Worm (Caenorhabditis elegans) whole organism, late embryonic: Measurements from ENCODE around the gene gcy-36.

ENCODE experiments used
- C38D4.7 ChIP-seq: fragments of 200-800 bp; sonication (Bioruptor generic); optimal IDR thresholded peaks from 2 replicates; lab custom pipeline; 2018; ENCODE audit warnings: mild to moderate bottlenecking, missing genetic modification characterization, moderate library complexity, missing compliant biosample characterization
- K09A11.1 ChIP-seq: sonication (generic microtip); optimal IDR thresholded peaks from 2 replicates; lab custom pipeline; 2017; ENCODE audit warnings: antibody characterized with exemption, mild to moderate bottlenecking, missing genetic modification characterization, missing compliant biosample characterization; ENCODE audit not compliant: insufficient read depth
- ama-1 ChIP-seq: fragments of 150-350 bp; optimal IDR thresholded peaks from 2 replicates; lab custom pipeline; 2014
- ceh-14 ChIP-seq: sonication (generic microtip); optimal IDR thresholded peaks from 2 replicates; lab custom pipeline; 2016; ENCODE audit warnings: missing genotype, missing genetic modification characterization, missing compliant biosample characterization
- ceh-18 ChIP-seq: sonication (generic microtip); optimal IDR thresholded peaks from 2 replicates; lab custom pipeline; 2016; ENCODE audit warnings: missing genetic modification characterization, missing compliant biosample characterization
- ceh-2 ChIP-seq: sonication (generic microtip); optimal IDR thresholded peaks from 2 replicates; lab custom pipeline; 2016; ENCODE audit warnings: missing genotype, missing genetic modification characterization, missing compliant biosample characterization
- ceh-31 ChIP-seq: sonication (generic microtip); optimal IDR thresholded peaks from 2 replicates; lab custom pipeline; 2016; ENCODE audit warnings: missing genetic modification characterization, missing compliant biosample characterization
- ceh-45 ChIP-seq: fragments of 200-800 bp; sonication (Bioruptor generic); IDR thresholded peaks from 2 replicates; pipeline ENCODE4 v1.3.6; 2022; ENCODE audit warnings: missing genetic modification reagents, missing genetic modification characterization, missing compliant biosample characterization
- elt-2 ChIP-seq: sonication (generic microtip); optimal IDR thresholded peaks from 2 replicates; lab custom pipeline; 2016; ENCODE audit warnings: missing genetic modification reagents, missing genetic modification characterization, missing compliant biosample characterization
- elt-4 ChIP-seq: sonication (generic microtip); optimal IDR thresholded peaks from 2 replicates; lab custom pipeline; 2016; ENCODE audit warnings: missing genetic modification characterization, missing compliant biosample characterization
- ets-4 ChIP-seq: sonication (generic microtip); optimal IDR thresholded peaks from 2 replicates; lab custom pipeline; 2016; ENCODE audit warnings: missing genetic modification characterization, missing compliant biosample characterization
- eyg-1 ChIP-seq: sonication (generic microtip); optimal IDR thresholded peaks from 2 replicates; lab custom pipeline; 2016; ENCODE audit warnings: missing genotype, missing genetic modification characterization, missing compliant biosample characterization
- gmeb-2 ChIP-seq: sonication (generic microtip); optimal IDR thresholded peaks from 2 replicates; lab custom pipeline; 2016; ENCODE audit warnings: missing genetic modification characterization, inconsistent platforms, missing compliant biosample characterization
- hlh-15 ChIP-seq: sonication (generic microtip); optimal IDR thresholded peaks from 2 replicates; lab custom pipeline; 2016; ENCODE audit warnings: missing genetic modification characterization, missing compliant biosample characterization
- hlh-6 ChIP-seq: sonication (generic microtip); optimal IDR thresholded peaks from 2 replicates; lab custom pipeline; 2016; ENCODE audit warnings: missing genotype, missing genetic modification characterization, missing compliant biosample characterization
- hlh-8 ChIP-seq: sonication (generic microtip); optimal IDR thresholded peaks from 2 replicates; lab custom pipeline; 2016; ENCODE audit warnings: missing genotype, missing genetic modification characterization, missing compliant biosample characterization
- lim-6 ChIP-seq: sonication (generic microtip); optimal IDR thresholded peaks from 2 replicates; lab custom pipeline; 2016; ENCODE audit warnings: missing genetic modification characterization, missing compliant biosample characterization
- madf-2 ChIP-seq: sonication (generic microtip); optimal IDR thresholded peaks from 2 replicates; lab custom pipeline; 2017; ENCODE audit warnings: missing genetic modification characterization, missing compliant biosample characterization
- nhr-11 ChIP-seq: fragments of 150-350 bp; optimal IDR thresholded peaks from 2 replicates; lab custom pipeline; 2014; ENCODE audit warnings: missing biosample characterization, missing genetic modification characterization
- nhr-232 ChIP-seq: sonication (generic microtip); optimal IDR thresholded peaks from 2 replicates; lab custom pipeline; 2016; ENCODE audit warnings: missing genetic modification characterization, missing compliant biosample characterization
- npax-4 ChIP-seq: sonication (generic microtip); optimal IDR thresholded peaks from 2 replicates; lab custom pipeline; 2016; ENCODE audit warnings: missing genetic modification characterization, missing compliant biosample characterization
- pag-3 ChIP-seq: sonication (generic microtip); optimal IDR thresholded peaks from 2 replicates; lab custom pipeline; 2016; ENCODE audit warnings: missing compliant biosample characterization, missing genetic modification characterization, borderline replicate concordance
- pat-9 ChIP-seq: fragments of 200-800 bp; sonication (Bioruptor generic); optimal IDR thresholded peaks from 2 replicates; lab custom pipeline; 2018; ENCODE audit warnings: mild to moderate bottlenecking, missing genetic modification characterization, moderate library complexity, missing compliant biosample characterization
- pha-2 ChIP-seq: sonication (generic microtip); optimal IDR thresholded peaks from 2 replicates; lab custom pipeline; 2017; ENCODE audit warnings: mild to moderate bottlenecking, missing genetic modification characterization, missing compliant biosample characterization
- sox-4 ChIP-seq: sonication (generic microtip); optimal IDR thresholded peaks from 2 replicates; lab custom pipeline; 2017; ENCODE audit warnings: mild to moderate bottlenecking, missing genetic modification characterization, inconsistent platforms, missing compliant biosample characterization
- syd-9 ChIP-seq: sonication (generic microtip); optimal IDR thresholded peaks from 2 replicates; lab custom pipeline; 2016; ENCODE audit warnings: mild to moderate bottlenecking, missing genetic modification characterization, moderate library complexity, missing compliant biosample characterization
- tbx-7 ChIP-seq: sonication (generic microtip); optimal IDR thresholded peaks from 2 replicates; lab custom pipeline; 2016; ENCODE audit warnings: missing genotype, missing genetic modification characterization, missing compliant biosample characterization
- unc-3 ChIP-seq, 2 experiments: fragments of 200-800 bp in 1 of 2; sonication (Bioruptor generic) in 1 of 2; sonication (generic microtip) in 1 of 2; conservative IDR thresholded peaks in 1 of 2; optimal IDR thresholded peaks in 1 of 2; 2 replicates each; pipeline versions ENCODE4 v1.3.6 to Lab custom; 2016 to 2022; ENCODE audit warnings: missing compliant biosample characterization in 2 of 2, missing genetic modification characterization in 2 of 2, missing genetic modification reagents in 1 of 2
- unc-42 ChIP-seq: sonication (generic microtip); optimal IDR thresholded peaks from 2 replicates; lab custom pipeline; 2016; ENCODE audit warnings: missing genotype, missing genetic modification characterization, missing compliant biosample characterization
- unc-86 ChIP-seq: sonication (generic microtip); optimal IDR thresholded peaks from 2 replicates; lab custom pipeline; 2016; ENCODE audit warnings: missing genetic modification characterization, missing compliant biosample characterization
- zip-5 ChIP-seq: sonication (generic microtip); optimal IDR thresholded peaks from 2 replicates; lab custom pipeline; 2016; ENCODE audit warnings: missing genetic modification characterization, missing compliant biosample characterization

gcy-36 gene

DNA sequence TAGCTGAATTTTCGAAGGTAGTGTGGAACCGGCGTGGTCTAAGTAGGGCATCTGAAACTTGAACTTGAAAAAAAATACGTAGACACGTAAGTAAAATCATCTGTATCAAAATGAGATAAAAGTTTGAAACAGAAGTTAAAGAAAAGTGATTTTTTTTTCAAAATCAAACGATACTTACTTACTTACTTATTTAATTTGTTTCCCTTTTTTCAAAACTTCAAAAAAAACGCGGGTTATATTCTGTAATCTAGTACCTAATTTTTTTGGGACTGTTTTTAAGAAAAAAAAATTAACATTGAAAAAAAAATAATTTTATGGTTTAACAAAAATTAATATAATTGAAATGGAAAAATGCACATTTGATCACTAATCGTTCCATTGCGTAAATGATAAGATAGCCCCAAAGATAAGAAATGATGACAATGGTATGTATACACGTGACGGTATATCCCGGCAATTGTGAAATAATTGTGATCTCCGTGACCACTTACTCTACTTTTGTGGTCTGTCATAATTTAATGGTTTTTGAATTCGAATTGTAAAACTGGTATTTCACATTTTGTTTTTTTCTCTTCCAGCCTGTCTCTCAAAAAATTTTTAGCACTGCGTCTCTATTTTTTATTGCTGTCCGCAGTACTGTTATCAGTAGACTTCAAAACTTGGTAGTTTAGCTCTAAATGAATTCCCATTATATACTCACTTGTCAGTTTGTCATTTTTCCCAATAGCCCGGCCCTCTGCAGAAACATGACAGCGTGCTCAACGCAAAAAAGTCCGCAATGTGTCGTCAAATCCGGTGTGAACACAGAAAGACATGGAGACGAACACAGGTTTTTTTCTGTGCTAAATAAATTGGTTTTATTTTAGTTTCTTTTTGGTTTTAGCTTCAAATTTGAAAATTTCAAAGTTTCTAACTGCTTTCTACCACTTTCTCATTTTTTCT, 37.8 kb upstream of the gcy-36 start, which contains the start of gene mocs-1:
TSS of gene mocs-1 (minus strand) at position 51 of the 942 bp plus-strand sequence.
- no peak for TF ChIP-seq nhr-232 (tag; lab: Kevin White, UChicago)
- no peak for TF ChIP-seq hlh-8 (tag; lab: Kevin White, UChicago)
- no peak for TF ChIP-seq eyg-1 (tag; lab: Kevin White, UChicago)
- peak; percentile 90 for TF ChIP-seq elt-2 (tag; lab: Kevin White, UChicago)
- TF ChIP-seq hlh-6: no peak
- TF ChIP-seq sox-4: no peak
- no peak for TF ChIP-seq hlh-15
- no peak for TF ChIP-seq ets-4 (tag; lab: Kevin White, UChicago)

DNA sequence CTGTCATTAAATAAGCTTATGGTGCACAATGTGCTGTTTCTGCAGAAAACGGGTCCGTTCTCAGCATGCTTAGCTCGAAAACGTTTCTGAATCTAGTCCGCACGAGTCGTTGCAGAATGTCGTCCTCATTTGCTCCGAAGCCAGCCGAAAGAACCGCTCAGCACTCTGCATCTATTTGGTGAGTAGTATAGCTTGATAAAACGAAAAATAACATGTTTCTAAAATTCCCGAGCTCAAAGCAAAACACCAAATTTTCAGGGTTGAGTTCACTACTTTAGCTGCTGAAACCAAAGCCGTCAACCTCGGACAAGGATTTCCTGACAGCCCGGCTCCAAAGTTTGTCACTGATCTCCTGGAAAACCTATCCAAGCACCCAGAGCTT, 37.1 kb upstream of the gcy-36 start, which contains the start of gene nkat-3:
TSS of gene nkat-3 (plus strand) at position 46 of the 382 bp plus-strand sequence.
- TF ChIP-seq syd-9 (tag; lab: Kevin White, UChicago) (no peak), sox-4 (no peak), pag-3 (tag; lab: Kevin White, UChicago) (no peak), ama-1 (lab: Kevin White, UChicago) (no peak)

DNA sequence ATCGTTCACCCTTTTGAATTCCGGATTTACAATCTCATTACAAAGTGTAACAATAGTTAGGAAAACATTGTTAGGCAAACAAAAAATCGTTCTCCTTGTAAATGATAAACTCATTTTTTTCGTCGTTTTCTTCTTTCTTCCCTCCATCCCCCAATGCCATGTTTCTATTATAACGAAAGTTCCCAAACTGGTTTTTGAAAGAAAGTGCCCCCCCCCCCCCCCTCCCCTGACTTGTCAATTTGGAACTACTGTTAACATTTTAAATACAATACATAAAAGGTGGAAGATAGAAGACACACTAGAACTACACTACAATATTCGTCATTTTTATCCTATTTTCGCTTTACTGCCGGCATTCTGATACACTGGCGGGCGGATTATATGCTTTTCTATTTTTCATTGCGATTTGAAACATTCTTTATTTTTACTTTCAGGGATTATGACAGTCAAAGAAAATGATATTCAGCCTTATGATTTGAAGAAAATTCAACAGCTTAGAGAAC, 32.5 kb upstream of the gcy-36 start, which contains the start of gene R03A10.5:
TSS of gene R03A10.5 (plus strand) at position 431 of the 503 bp plus-strand sequence.
- TF ChIP-seq syd-9 (tag; lab: Kevin White, UChicago) (no peak), ceh-31 (no peak), elt-2 (tag; lab: Kevin White, UChicago) (no peak), zip-5 (tag; lab: Kevin White, UChicago) (no peak), ceh-14 (tag; lab: Kevin White, UChicago) (no peak), ceh-2 (tag; lab: Kevin White, UChicago) (no peak), nhr-232 (tag; lab: Kevin White, UChicago) (no peak), nhr-11 (tag; lab: Kevin White, UChicago) (no peak), elt-4 (tag; lab: Kevin White, UChicago) (no peak), npax-4 (no peak), lim-6 (tag; lab: Kevin White, UChicago) (no peak), madf-2 (tag; lab: Kevin White, UChicago) (no peak), unc-3 (GFP tag; conservative IDR thresholded peaks at IDR 0.05; lab: Robert Waterston, UW) (no peak), unc-3 (tag; optimal IDR thresholded peaks at IDR 0.05; lab: Kevin White, UChicago) (no peak)

DNA sequence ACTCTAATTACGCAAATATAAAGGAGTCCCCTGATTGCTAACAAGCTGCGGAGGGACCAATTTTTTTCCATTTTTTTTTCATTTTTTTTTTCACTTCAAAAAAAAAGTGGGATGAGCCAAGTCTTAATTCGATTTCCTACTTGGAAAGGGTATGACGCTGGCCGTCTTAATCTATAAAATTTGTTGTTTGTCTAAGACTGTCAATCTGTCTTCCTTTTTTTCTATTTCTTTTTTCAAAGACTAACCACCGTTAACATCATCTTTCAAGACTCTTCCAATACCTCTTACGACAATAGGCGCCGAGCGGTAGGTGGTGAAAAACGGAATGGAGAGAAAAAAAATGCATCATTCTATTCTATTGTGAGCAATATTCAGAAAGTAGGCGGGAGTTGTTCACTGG, 13.8 kb upstream of the gcy-36 start:
- TF ChIP-seq tbx-7 (tag; lab: Kevin White, UChicago) (no peak), ceh-45 (GFP tag; lab: Robert Waterston, UW) (no peak), unc-42 (tag; lab: Kevin White, UChicago) (peak; percentile 32), pat-9 (tag; lab: Kevin White, UChicago) (no peak), K09A11.1 (tag; lab: Kevin White, UChicago) (no peak), unc-86 (tag; lab: Kevin White, UChicago) (no peak), gmeb-2 (tag; lab: Kevin White, UChicago) (no peak)
- TF ChIP-seq, all 69 proteins: peak for 1

DNA sequence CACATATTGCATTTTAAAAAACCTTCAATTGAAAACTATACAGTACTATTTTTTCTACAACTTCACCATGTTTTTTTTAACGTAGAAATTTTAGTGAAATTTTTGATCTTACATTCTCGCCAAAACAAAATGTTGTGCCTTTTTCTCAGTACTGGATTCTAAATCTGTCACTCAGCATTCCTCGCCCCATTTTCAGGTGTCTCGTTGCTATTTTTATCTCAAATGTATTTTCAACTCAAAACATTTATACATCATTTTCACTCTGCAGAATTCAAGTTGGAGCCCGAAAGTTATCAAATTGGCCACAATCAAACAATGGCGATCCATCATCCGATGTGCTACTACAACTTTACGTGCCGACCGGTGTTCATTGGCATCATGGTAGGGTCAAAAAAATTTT, 12.8 kb upstream of the gcy-36 start, which contains the start of gene sprr-1:
TSS of gene sprr-1 (plus strand) at position 269 of the 400 bp plus-strand sequence.
- TF ChIP-seq pha-2: no peak
- TF ChIP-seq ceh-18 (tag; lab: Kevin White, UChicago): no peak
- no peak for TF ChIP-seq C38D4.7 (GFP tag; lab: Kevin White, UChicago)
- no peak for TF ChIP-seq unc-86 (tag; lab: Kevin White, UChicago)
